Worm (Caenorhabditis elegans): ENCODE data around the gene CC8.3.

CC8.3 gene

ce11 chrIV:3648634-3649240 is 6.6 kb upstream of the CC8.3 start, which contains the start of gene CC8.2 (continued):
- no peak for TF ChIP-seq nhr-84 (tag; optimal IDR thresholded peaks at IDR 0.05)
- no peak for TF ChIP-seq mab-9 (GFP tag; IDR thresholded peaks at IDR 0.05)
- TF ChIP-seq lsy-2 (tag; optimal IDR thresholded peaks at IDR 0.05): peak; percentile 17 to 50
- TF ChIP-seq unc-30 (tag; optimal IDR thresholded peaks at IDR 0.05): no peak
- peak; percentile 73 for TF ChIP-seq nhr-71 (tag; optimal IDR thresholded peaks at IDR 0.05)
- no peak for TF ChIP-seq skn-1 (tag; optimal IDR thresholded peaks at IDR 0.05)
- no peak for TF ChIP-seq ceh-82 (tag; optimal IDR thresholded peaks at IDR 0.05)
- TF ChIP-seq ceh-63 (GFP tag; optimal IDR thresholded peaks at IDR 0.05): no peak
- TF ChIP-seq xbp-1 (tag; optimal IDR thresholded peaks at IDR 0.05): no peak
- no peak for TF ChIP-seq nhr-76 (tag; optimal IDR thresholded peaks at IDR 0.05)
- no peak for TF ChIP-seq unc-62 (GFP tag; optimal IDR thresholded peaks at IDR 0.05)
- no peak for TF ChIP-seq ceh-88 (GFP tag; IDR thresholded peaks at IDR 0.05)
- TF ChIP-seq ceh-90 (tag; optimal IDR thresholded peaks at IDR 0.05): no peak
- no peak for TF ChIP-seq pqm-1 (tag; optimal IDR thresholded peaks at IDR 0.05)
- no peak for TF ChIP-seq swsn-7 (tag; optimal IDR thresholded peaks at IDR 0.05)
- TF ChIP-seq aha-1 (tag; optimal IDR thresholded peaks at IDR 0.05): no peak
- TF ChIP-seq pax-3 (tag; optimal IDR thresholded peaks at IDR 0.05): no peak
- TF ChIP-seq mef-2 (tag; optimal IDR thresholded peaks at IDR 0.05): no peak
- peak; percentile 16 to 66 for TF ChIP-seq lin-35 (GFP tag; optimal IDR thresholded peaks at IDR 0.05)
- TF ChIP-seq nhr-28 (tag; optimal IDR thresholded peaks at IDR 0.05): no peak
- no peak for TF ChIP-seq lin-13 (GFP tag; optimal IDR thresholded peaks at IDR 0.05)
- no peak for TF ChIP-seq hlh-4 (tag; optimal IDR thresholded peaks at IDR 0.05)
- TF ChIP-seq ceh-8 (GFP tag; optimal IDR thresholded peaks at IDR 0.05): peak; percentile 22
- TF ChIP-seq lin-39 (tag; optimal IDR thresholded peaks at IDR 0.05): no peak
- peak; percentile 74 for TF ChIP-seq nhr-90 (tag; optimal IDR thresholded peaks at IDR 0.05; ENCODE audit: poor library complexity)
- TF ChIP-seq Y116A8C.19 (tag; optimal IDR thresholded peaks at IDR 0.05; ENCODE audit: borderline replicate concordance): no peak
- no peak for TF ChIP-seq tlp-1 (tag; optimal IDR thresholded peaks at IDR 0.05)
- TF ChIP-seq lir-3 (tag; optimal IDR thresholded peaks at IDR 0.05; ENCODE audit: poor library complexity): no peak
- TF ChIP-seq nhr-47 (tag; optimal IDR thresholded peaks at IDR 0.05): peak; percentile 58
- peak; percentile 63 for TF ChIP-seq tbx-2 (tag; optimal IDR thresholded peaks at IDR 0.05)
- no peak for TF ChIP-seq ces-1 (GFP tag; optimal IDR thresholded peaks at IDR 0.05)
- TF ChIP-seq isw-1 (GFP tag; IDR thresholded peaks at IDR 0.05): no peak
- no peak for TF ChIP-seq egl-13 (tag; optimal IDR thresholded peaks at IDR 0.05)
- no peak for TF ChIP-seq nhr-237 (tag; optimal IDR thresholded peaks at IDR 0.05)
- TF ChIP-seq F16B12.6 (tag; optimal IDR thresholded peaks at IDR 0.05): no peak
- TF ChIP-seq efl-1 (optimal IDR thresholded peaks at IDR 0.05): peak in 1 of 2 experiments; percentile 0
- TF ChIP-seq efl-1 (GFP tag; optimal IDR thresholded peaks at IDR 0.05 in 1 of 2): no peak

ce11 chrIV:3647551-3647950 is 5.5 kb upstream of the CC8.3 start:
- TF ChIP-seq lin-13 (GFP tag; optimal IDR thresholded peaks at IDR 0.05): no peak
- peak; percentile 61 for TF ChIP-seq ztf-4 (tag; optimal IDR thresholded peaks at IDR 0.05)
- TF ChIP-seq ceh-8 (GFP tag; optimal IDR thresholded peaks at IDR 0.05): no peak
- TF ChIP-seq mep-1 (tag; optimal IDR thresholded peaks at IDR 0.05): peak; percentile 12
- peak; percentile 75 for TF ChIP-seq lin-14 (GFP tag; optimal IDR thresholded peaks at IDR 0.05)
- TF ChIP-seq dsc-1 (tag; optimal IDR thresholded peaks at IDR 0.05): no peak
- no peak for TF ChIP-seq C04F5.9 (tag; optimal IDR thresholded peaks at IDR 0.05)
- TF ChIP-seq nhr-85 (tag): peak; percentile 62
- TF ChIP-seq zip-4 (GFP tag; optimal IDR thresholded peaks at IDR 0.05): no peak
- TF ChIP-seq tbx-2 (tag; optimal IDR thresholded peaks at IDR 0.05): peak; percentile 10
- no peak for TF ChIP-seq aly-2 (tag; optimal IDR thresholded peaks at IDR 0.05)
- TF ChIP-seq egl-13 (tag; optimal IDR thresholded peaks at IDR 0.05): no peak
- peak; percentile 77 for TF ChIP-seq unc-130 (tag; optimal IDR thresholded peaks at IDR 0.05)
- peak; percentile 22 for TF ChIP-seq swsn-7 (tag; optimal IDR thresholded peaks at IDR 0.05)
- TF ChIP-seq nhr-90 (tag; optimal IDR thresholded peaks at IDR 0.05; ENCODE audit: poor library complexity): no peak
- TF ChIP-seq sox-4 (tag; optimal IDR thresholded peaks at IDR 0.05): no peak
- peak; percentile 31 for TF ChIP-seq lin-39 (tag; optimal IDR thresholded peaks at IDR 0.05)
- TF ChIP-seq vab-15 (tag; optimal IDR thresholded peaks at IDR 0.05): no peak
- TF ChIP-seq F16B12.6 (tag; optimal IDR thresholded peaks at IDR 0.05): no peak
- no peak for TF ChIP-seq alr-1 (tag; optimal IDR thresholded peaks at IDR 0.05; ENCODE audit: borderline replicate concordance)
- TF ChIP-seq nhr-28 (tag; optimal IDR thresholded peaks at IDR 0.05): no peak
- TF ChIP-seq lin-35 (GFP tag; optimal IDR thresholded peaks at IDR 0.05): no peak
- TF ChIP-seq egl-27 (tag; optimal IDR thresholded peaks at IDR 0.05): no peak
- TF ChIP-seq lir-3 (tag; optimal IDR thresholded peaks at IDR 0.05; ENCODE audit: poor library complexity): peak; percentile 30
- TF ChIP-seq snu-23 (GFP tag; optimal IDR thresholded peaks at IDR 0.05): peak; percentile 61
- no peak for TF ChIP-seq jun-1 (tag; optimal IDR thresholded peaks at IDR 0.05)
